Fruit fly (Drosophila melanogaster) Kc167 (cell line): ENCODE measurements around the gene Esp.

ENCODE experiments used
- Myc ChIP-seq: fragments of >200 bp; optimal IDR thresholded peaks from 2 replicates; lab custom pipeline; 2017; ENCODE audit warnings: missing external identifiers
- Sin3A ChIP-seq: fragments of >200 bp; optimal IDR thresholded peaks from 2 replicates; lab custom pipeline; 2018; ENCODE audit warnings: missing external identifiers
- h ChIP-seq: fragments of >200 bp; optimal IDR thresholded peaks from 3 replicates; lab custom pipeline; 2018; ENCODE audit warnings: missing external identifiers
- insv ChIP-seq: fragments of >200 bp; optimal IDR thresholded peaks from 3 replicates; lab custom pipeline; 2018; ENCODE audit warnings: missing external identifiers
- psq ChIP-seq: fragments of >200 bp; optimal IDR thresholded peaks from 2 replicates; lab custom pipeline; 2017; ENCODE audit warnings: missing external identifiers
- ttk ChIP-seq: sonication (Bioruptor generic); optimal IDR thresholded peaks from 2 replicates; lab custom pipeline; 2017; ENCODE audit warnings: missing external identifiers

Esp gene

DNA sequence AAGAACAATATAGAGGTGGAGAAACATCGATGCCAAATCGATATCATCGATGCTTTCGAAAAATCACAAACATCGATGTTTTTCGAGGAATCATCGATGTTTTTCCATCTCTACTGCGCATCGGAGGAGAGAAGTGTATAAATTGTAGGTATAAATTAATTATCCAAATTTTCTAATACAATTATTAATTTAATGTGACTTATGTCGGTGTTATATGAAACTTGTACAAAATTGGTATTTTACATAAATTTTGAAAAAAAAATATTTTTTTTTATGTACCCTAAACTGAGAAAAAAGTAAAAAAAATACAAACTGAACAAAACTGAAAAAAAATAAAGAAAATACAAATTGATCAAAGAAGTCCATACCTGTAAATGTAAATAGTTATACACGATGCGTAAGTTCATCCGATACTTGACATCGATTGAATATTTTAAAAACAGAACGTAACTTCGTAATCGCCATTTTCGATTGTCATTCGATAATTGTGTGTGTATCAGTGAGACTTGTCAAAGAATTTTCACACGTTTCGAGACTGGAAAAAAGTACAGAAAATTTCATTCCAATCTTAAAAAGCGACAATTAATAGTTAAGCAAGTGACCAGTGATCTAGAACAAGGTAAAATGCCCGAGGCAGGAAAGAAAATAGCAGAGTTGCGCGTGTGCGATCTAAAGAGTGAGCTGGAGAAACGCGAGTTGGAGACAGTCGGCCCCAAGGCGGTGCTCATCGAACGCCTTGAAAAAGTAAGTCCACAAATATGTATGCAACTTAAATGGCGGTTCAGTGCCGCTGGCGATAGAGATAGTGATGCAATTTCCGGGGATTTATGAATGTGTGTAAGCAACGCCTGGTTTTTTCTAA, 24.5 kb upstream of the Esp start, which contains the start of the genes CG5808 and Saf-B:
Gene CG5808 (minus strand): TSS at position 15 of the 862 bp plus-strand sequence.
Gene Saf-B (plus strand): TSS at position 472 of the 862 bp plus-strand sequence.
- no peak for TF ChIP-seq insv (lab: Kevin White, UChicago)
- TF ChIP-seq ttk (lab: Kevin White, UChicago): no peak
- no peak for TF ChIP-seq Myc
- no peak for TF ChIP-seq h (lab: Kevin White, UChicago)
- no peak for TF ChIP-seq psq (lab: Kevin White, UChicago)
- TF ChIP-seq Sin3A (lab: Kevin White, UChicago): no peak

DNA sequence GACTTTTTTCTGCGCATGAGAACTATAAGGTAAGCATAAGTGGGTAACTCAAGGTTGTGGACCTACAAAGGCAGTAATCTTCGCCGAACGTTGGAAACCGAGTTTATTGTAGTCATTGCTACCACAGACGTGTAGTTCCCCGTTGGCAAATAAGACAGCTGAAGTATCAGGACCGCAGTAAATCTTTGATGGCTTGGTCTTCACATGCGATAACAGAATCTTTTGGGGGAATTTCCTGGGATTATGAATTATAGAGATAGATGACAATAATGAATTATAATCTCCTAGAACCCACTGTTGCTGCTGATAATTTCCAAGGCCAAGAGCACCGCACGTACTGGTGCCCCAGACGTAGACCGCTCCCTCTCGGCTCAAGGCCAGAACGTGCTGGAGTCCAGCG, 18.7 kb upstream of the Esp start:
- TF ChIP-seq Myc: no peak
- TF ChIP-seq insv (lab: Kevin White, UChicago): no peak
- no peak for TF ChIP-seq h (lab: Kevin White, UChicago)
- no peak for TF ChIP-seq psq (lab: Kevin White, UChicago)
- TF ChIP-seq ttk (lab: Kevin White, UChicago): no peak
- TF ChIP-seq Sin3A (lab: Kevin White, UChicago): no peak

DNA sequence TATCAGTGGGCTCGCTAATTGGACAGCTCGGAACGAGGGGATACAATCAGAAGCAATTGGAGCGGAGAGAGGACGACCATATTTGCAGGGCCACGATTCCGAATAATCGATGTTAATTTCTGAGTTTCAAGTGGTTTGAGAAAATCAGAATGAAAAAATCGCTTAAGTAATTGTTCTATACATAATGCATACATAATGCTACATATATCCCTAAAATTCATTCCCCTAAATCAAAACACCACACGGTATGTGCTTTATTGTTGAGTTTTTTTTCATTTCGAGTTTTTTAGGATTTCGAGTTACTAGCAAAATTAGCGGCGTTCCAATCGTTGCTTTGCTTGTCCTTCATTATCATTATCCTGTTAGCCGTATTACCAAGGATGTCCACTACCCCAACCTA, 16.2 kb upstream of the Esp start, which contains the start of gene niki:
Gene niki (minus strand): TSS at position 101 of the 400 bp plus-strand sequence.
- TF ChIP-seq Myc (no peak), ttk (lab: Kevin White, UChicago) (no peak), insv (lab: Kevin White, UChicago) (no peak), h (lab: Kevin White, UChicago) (no peak), psq (lab: Kevin White, UChicago) (no peak), Sin3A (lab: Kevin White, UChicago) (no peak)

DNA sequence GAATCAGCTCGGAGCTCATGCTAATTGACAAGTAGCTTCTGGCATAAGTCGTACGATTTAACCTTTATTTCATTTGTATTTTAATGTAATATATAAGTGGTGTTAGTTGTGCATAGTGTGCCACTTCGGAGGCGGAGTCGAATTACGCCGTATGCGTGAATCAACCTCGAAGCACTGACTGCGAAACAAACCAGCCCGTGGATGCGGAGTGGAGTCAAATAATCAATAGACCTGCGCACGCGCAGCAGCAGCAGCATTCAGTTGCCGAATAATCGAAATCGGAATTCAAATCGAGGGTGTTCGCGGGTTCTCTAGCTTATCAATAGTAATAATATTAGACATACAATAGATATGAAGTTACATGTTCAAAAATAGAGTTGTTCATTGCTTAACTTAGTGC, 13.5 kb upstream of the Esp start, which contains the start of gene RabX4:
Gene RabX4 (minus strand): TSS at position 176 of the 400 bp plus-strand sequence.
- TF ChIP-seq psq (lab: Kevin White, UChicago): no peak
- no peak for TF ChIP-seq ttk (lab: Kevin White, UChicago)

DNA sequence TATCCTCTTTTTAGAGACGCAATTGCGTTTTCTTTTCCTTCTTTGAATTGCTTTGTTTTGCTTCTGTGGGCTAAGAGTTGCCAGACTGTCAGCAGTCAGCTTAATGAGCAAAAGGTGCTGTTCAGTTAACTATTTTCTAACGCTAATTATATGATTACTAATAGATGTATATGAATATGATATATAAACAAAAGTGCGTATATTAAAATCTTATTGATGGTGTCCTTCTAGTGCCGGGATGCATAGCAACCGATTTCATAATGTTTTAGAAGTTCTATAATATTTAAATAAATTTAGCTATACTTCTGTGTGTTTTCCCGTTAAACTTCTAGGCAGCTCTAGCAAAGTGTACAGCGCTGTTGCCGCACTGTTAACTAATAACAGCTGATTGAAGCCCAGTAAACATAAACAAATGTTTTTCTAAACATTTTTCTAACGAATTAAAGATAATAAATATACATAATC, 11.8 kb upstream of the Esp start, which contains the start of the genes Kaz and CG43273:
Gene Kaz (minus strand): TSS at position 73 of the 465 bp plus-strand sequence.
Gene CG43273 (plus strand): TSS at position 415 of the 465 bp plus-strand sequence.
- TF ChIP-seq Myc: no peak
- TF ChIP-seq Sin3A (lab: Kevin White, UChicago): no peak
- no peak for TF ChIP-seq psq (lab: Kevin White, UChicago)
- TF ChIP-seq h (lab: Kevin White, UChicago): no peak
- no peak for TF ChIP-seq ttk (lab: Kevin White, UChicago)
- no peak for TF ChIP-seq insv (lab: Kevin White, UChicago)

DNA sequence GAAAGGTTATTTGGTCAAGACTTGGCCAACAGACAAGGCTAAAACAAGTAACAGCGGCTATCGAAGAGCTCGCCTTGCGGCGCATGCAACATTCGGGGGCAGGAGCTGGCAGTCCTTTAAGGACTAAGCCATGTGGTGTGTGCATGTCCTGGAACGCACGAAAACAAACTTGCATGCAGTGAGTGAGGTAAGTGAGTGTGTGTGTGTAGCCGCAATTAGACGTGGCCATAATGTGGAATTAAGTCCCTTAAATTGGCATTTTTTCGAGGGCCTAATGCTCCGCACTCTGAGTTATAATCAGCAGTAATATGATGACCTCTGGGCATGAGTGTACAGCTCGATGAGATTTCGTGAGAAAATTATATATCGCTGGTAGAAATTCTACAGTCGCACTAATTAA, 8.1 kb upstream of the Esp start, which contains the start of gene sosie:
Gene sosie (plus strand): TSS at position 301 of the 400 bp plus-strand sequence.
- no peak for TF ChIP-seq Sin3A (lab: Kevin White, UChicago)
- TF ChIP-seq ttk (lab: Kevin White, UChicago): no peak
- no peak for TF ChIP-seq insv (lab: Kevin White, UChicago)
- no peak for TF ChIP-seq h (lab: Kevin White, UChicago)

DNA sequence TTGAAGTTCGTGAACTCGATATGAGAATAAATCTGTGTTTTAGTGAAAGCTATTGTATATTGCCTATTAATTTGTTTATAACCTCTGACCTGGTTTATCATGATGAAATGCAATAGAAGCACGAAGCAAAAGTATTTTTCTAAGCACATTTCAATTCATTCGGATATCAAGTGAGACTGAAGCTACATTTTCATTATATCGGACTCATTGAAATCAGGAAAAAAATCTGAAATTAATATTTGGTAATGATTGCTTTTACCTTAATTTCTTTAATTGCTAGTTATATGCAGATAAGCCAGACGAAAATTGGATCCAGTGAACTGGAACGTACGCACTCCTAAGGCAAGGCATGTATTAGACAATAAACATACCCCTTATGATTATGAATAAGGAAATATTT, 672 bp upstream of the Esp start, which contains the start of gene CG33658:
Gene CG33658 (minus strand): TSS at position 101 of the 400 bp plus-strand sequence.
- no peak for TF ChIP-seq Myc
- no peak for TF ChIP-seq h (lab: Kevin White, UChicago)
- TF ChIP-seq Sin3A (lab: Kevin White, UChicago): no peak
- no peak for TF ChIP-seq insv (lab: Kevin White, UChicago)
- no peak for TF ChIP-seq psq (lab: Kevin White, UChicago)
- TF ChIP-seq ttk (lab: Kevin White, UChicago): no peak

DNA sequence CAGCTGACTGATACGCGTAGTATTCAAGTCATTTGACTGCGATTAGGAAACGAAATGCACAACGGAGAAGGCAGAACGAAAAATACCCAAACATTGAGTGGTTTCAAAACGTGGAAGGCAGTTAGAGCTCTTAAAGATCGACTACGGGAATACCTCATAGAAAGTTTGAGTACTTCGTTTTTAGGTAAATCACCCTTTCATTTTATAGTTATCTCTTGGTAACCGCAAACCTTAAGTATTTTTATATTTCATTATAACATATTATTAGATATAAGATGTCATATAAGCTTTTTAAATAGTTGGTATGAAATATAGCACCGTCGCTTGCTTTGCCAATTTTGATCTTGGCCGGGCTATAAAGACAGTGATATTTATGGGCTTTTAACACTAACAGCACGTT, 3.4 kb downstream of the Esp start:
- no peak for TF ChIP-seq h (lab: Kevin White, UChicago)
- TF ChIP-seq psq (lab: Kevin White, UChicago): no peak
- no peak for TF ChIP-seq Myc
- TF ChIP-seq Sin3A (lab: Kevin White, UChicago): no peak
- no peak for TF ChIP-seq insv (lab: Kevin White, UChicago)
- no peak for TF ChIP-seq ttk (lab: Kevin White, UChicago)

DNA sequence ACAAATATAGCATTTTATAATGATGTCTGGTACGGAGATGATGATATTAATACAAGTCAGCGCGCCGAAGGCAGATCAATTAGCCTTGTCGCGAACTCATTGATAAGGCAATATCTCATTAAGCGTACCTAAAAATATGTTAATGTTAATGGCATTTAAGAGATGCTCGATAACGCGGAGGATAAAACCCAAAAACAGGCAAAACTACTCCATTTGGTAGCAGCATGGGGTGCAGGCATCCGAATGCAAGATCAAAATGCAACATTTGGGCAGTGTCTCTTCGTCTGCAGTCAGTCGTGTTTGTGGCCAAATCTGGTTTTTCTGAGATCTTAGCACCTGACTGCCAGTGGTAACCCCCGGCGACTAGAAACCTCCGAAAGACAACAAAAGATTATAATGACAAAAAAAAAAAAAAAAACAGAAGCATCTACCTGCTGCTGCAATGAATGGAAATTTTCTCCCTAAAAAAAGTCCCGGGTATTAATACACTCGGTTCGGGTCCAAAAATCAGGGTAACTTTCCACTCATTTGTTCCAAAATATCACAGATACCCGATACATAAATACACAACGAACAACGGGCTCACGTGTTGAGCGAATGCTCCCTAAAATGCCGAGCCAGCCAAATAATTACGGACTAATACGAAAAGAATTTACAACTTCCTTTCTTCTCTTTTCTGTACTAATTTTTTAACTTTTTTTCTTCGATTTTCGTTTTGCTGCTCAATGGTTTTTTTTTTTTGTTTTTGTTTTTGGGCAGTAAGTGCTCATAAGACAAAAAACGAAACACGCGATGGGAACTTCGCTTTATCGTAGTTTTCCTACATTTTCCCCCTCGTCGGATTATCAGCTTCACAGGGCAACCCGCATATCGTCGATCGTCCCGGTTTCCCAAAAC, 4.5 kb downstream of the Esp start:
- no peak for TF ChIP-seq Sin3A (lab: Kevin White, UChicago)
- no peak for TF ChIP-seq ttk (lab: Kevin White, UChicago)
- no peak for TF ChIP-seq Myc
- TF ChIP-seq h (lab: Kevin White, UChicago): no peak
- no peak for TF ChIP-seq insv (lab: Kevin White, UChicago)
- TF ChIP-seq psq (lab: Kevin White, UChicago): no peak

DNA sequence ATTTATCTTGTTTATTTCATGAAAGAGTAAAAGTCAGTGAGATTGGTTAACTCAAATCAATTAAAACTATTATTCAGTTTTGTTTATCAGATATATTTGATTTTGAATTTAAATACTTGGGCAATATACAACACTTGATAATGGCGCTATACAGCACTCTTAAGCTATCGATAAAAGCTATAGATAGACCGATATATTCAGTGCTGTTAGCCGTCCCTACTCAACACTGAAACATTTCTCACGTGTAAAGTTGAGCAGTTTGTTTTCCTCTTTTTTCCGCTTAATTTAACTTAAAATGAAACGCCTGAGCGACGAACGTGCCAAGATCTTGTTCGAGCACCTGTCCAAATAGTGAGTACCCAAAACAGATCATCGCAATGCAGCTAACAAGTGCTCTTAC, 8.7 kb downstream of the Esp start, which contains the start of gene CG7006:
Gene CG7006 (plus strand): TSS at position 208 of the 400 bp plus-strand sequence.
- TF ChIP-seq insv (lab: Kevin White, UChicago) (no peak), psq (lab: Kevin White, UChicago) (no peak), ttk (lab: Kevin White, UChicago) (no peak), Sin3A (lab: Kevin White, UChicago) (no peak), h (lab: Kevin White, UChicago) (no peak), Myc (no peak)

DNA sequence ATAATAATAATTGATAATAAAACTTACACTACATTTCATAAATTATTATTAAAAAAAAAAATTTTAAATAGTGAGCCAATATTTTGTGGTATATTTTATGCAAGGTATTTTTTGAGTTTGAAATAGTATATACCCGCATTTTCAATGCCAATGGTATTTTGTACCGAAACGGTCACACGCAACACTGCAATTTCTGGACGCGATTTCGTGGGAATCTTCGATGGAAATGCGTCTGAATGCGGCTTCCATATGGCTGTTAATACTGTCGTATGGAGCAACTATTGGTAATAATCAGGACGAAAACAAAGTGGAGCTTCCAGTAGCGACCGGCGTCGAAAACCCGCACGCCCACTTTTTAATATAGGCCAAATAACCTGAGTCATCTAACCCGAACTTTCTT, 9.7 kb downstream of the Esp start, which contains the start of gene Nct:
Gene Nct (plus strand): TSS at position 173 of the 400 bp plus-strand sequence.
- TF ChIP-seq h (lab: Kevin White, UChicago): no peak
- TF ChIP-seq Myc: no peak
- TF ChIP-seq psq (lab: Kevin White, UChicago): no peak
- TF ChIP-seq Sin3A (lab: Kevin White, UChicago): no peak
- no peak for TF ChIP-seq insv (lab: Kevin White, UChicago)
- no peak for TF ChIP-seq ttk (lab: Kevin White, UChicago)
